Fruit fly (Drosophila melanogaster) Kc167 (cell line): ENCODE data around the gene mTerf3.

Experiments
- Myc ChIP-seq: fragments of >200 bp; optimal IDR thresholded peaks from 2 replicates; lab custom pipeline; 2017; ENCODE audit warnings: missing external identifiers
- Sin3A ChIP-seq: fragments of >200 bp; optimal IDR thresholded peaks from 2 replicates; lab custom pipeline; 2018; ENCODE audit warnings: missing external identifiers
- h ChIP-seq: fragments of >200 bp; optimal IDR thresholded peaks from 3 replicates; lab custom pipeline; 2018; ENCODE audit warnings: missing external identifiers
- insv ChIP-seq: fragments of >200 bp; optimal IDR thresholded peaks from 3 replicates; lab custom pipeline; 2018; ENCODE audit warnings: missing external identifiers
- psq ChIP-seq: fragments of >200 bp; optimal IDR thresholded peaks from 2 replicates; lab custom pipeline; 2017; ENCODE audit warnings: missing external identifiers
- ttk ChIP-seq: sonication (Bioruptor generic); optimal IDR thresholded peaks from 2 replicates; lab custom pipeline; 2017; ENCODE audit warnings: missing external identifiers

Gene mTerf3

DNA sequence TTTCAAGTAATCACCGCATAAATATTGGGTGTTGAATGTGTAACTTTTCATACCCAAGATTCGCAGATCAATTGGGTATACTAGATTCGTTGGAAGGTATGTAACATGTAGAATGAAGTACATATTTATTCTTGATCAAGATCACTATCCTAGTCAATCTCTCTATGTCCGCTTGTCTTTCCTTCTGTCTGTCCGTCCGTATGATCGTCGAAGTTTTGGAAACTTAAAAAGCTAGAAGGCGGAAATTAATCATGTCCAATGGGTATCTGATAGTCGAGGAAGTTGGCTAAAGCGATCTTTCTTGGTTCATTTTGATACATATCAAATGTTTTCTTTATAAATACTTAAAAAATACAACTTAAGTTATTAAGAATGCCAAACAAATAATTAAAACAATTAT is 32.9 kb downstream of the mTerf3 start:
- TF ChIP-seq ttk (lab: Kevin White, UChicago) (no peak), Myc (lab: Kevin White, UChicago) (no peak), Sin3A (lab: Kevin White, UChicago) (no peak)

DNA sequence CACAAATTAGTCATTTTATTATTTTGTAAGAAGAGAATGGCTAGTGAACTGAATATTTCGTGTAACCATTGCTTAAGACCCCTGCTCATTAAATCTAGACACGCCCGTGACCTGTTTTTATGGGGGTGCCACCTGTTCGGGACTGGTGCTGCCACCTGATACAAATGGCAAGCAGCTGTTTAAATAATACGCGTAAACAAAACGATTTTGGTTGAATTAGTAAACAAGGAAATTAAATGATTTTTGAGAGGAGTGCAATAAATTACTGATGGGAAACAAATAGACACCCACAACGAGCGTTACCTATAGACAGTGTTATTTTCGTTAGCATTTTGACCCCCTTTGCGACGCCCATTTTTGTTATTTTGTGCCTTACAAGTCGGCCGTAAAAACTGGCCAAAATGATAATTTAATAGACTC is 45.8 kb downstream of the mTerf3 start:
- no peak for TF ChIP-seq insv
- TF ChIP-seq h (lab: Kevin White, UChicago), result no peak
- no peak for TF ChIP-seq Sin3A (lab: Kevin White, UChicago)
- no peak for TF ChIP-seq ttk (lab: Kevin White, UChicago)
- no peak for TF ChIP-seq Myc (lab: Kevin White, UChicago)
- no peak for TF ChIP-seq psq (lab: Kevin White, UChicago)

DNA sequence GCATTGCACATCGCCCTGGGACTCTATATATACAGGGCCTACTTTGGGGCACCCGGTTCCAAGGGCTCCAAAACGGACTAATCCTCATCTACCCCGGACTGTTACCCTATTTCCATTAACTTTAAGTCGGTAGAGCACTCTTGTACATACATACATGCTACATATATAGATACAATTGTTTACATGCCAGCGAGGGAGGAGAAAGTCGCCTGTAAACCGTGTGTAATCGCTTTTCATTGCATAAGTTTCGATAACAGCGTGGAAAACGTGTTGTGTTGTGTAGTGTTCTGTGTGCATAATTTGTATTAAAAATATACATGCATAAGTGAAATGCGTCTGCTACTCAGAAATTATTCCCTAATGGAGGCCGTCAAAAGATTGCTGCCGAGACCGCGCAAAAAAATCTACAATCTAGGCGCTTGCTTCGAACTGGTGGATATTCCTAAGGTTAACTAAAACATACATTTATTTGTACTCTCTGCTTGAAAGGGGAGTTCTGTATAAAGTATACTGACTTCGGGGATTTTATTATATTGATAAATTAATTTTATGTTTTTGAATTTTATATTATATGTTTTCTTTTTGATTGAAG is 46.3 kb downstream of the mTerf3 start, which contains the start of gene isoQC:
Gene isoQC, plus strand, starts transcription at position 270 of the 592 bp plus-strand sequence.
- TF ChIP-seq Myc (lab: Kevin White, UChicago), result no peak
- no peak for TF ChIP-seq h (lab: Kevin White, UChicago)
- no peak for TF ChIP-seq insv
- TF ChIP-seq Sin3A (lab: Kevin White, UChicago), result no peak
- TF ChIP-seq ttk (lab: Kevin White, UChicago), result no peak
- TF ChIP-seq psq (lab: Kevin White, UChicago), result no peak

DNA sequence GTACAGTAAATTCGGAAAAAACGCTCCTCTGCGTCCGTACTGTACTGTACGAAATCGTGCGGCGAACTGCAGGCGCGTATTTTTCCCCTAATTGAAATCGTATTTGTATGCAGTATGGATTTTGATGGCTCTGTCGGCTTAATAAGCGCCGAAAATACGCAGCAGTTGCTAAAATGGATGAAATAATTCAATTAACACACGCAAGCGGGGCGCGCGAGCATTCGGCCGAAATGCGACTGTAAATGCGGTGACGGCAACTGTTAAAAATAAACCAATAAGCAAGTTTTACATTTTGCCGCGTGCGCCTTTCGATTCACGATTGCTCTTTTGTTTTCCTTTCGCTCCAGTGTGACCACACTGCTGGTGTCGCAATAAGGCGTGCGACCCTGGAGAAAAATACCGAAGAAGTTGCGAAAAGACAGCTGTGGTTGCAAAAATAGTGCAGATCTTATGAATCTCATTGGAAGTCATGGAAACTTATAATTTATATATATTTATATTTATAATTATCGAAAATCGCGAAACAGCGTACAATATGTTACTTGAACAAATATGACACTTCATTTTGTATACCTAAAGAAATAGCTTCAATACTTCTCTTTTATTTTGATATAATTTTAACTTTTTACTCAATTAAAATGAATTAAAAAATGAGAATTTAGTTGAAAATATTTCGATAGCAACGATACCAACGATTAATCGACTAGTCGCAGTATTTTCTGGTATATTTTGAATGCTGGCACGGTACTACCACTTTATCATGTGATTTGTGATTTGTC is 47.4 kb downstream of the mTerf3 start, which contains the start of the genes CG32428 and CG5969:
Gene CG32428, minus strand, starts transcription at position 703 of the 779 bp plus-strand sequence.
Gene CG5969, plus strand, starts transcription at position 763 of the 779 bp plus-strand sequence.
- TF ChIP-seq insv (no peak), psq (lab: Kevin White, UChicago) (no peak), ttk (lab: Kevin White, UChicago) (no peak), h (lab: Kevin White, UChicago) (no peak), Myc (lab: Kevin White, UChicago) (no peak), Sin3A (lab: Kevin White, UChicago) (no peak)

DNA sequence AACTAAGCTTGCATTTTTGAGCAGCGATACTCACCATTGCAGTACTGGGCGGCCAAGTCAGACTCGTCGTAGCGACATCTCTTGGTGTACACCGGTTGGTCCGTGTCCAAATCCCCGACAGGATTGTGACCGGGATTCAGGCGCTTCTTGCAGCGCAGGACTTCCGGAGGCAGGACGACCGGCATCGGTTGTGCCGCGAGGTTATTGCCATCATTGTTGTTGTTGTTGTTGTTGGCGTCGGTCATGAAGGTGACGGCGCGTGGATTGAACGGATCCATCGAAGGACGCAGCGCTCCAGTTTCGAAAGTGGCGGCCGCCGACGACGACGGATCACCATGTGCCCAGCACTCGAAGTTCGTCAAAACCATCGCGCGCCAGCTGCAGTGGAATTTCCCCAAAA is 48.0 kb downstream of the mTerf3 start:
- no peak for TF ChIP-seq h (lab: Kevin White, UChicago)
- no peak for TF ChIP-seq psq (lab: Kevin White, UChicago)
- no peak for TF ChIP-seq ttk (lab: Kevin White, UChicago)
- no peak for TF ChIP-seq Sin3A (lab: Kevin White, UChicago)
- TF ChIP-seq insv, result no peak
- no peak for TF ChIP-seq Myc (lab: Kevin White, UChicago)

DNA sequence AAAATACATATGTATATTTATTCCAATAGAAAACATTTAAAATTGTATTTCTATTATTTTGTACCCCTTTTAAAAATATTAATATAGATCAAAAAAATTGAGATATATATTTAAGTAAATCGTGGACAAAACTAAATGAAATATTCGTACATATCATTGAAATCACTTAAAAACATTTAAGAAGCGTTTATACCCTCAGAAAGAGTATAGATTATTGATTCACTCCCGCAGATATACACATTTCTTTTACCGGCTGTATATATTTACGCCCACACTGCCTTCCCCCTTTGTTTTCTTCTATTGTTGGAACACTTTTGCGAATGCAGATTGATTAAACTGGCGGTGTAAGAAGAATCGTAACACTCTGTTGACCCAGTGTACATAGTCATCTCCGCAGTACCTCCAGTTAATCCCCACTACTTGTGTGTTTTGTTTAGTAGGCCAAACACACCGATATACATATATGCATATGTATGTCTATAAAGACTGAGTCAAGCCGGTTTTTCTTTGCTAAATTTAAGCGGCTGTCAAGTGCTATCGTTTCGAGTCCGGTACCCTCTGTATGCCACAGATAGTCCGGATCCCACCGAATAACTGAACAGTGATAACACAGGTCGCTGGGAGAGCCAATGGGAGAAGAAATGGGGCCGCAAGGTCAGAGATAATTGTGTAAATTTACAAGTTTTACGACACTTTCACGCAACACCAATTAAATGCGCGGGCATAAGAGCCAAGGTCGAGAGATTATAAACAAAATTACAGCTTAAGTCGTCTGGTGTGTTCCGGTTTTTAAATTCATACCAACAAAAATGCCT is 48.9 kb downstream of the mTerf3 start:
- TF ChIP-seq ttk (lab: Kevin White, UChicago) (no peak), h (lab: Kevin White, UChicago) (no peak), psq (lab: Kevin White, UChicago) (no peak), Sin3A (lab: Kevin White, UChicago) (no peak), Myc (lab: Kevin White, UChicago) (no peak), insv (no peak)

DNA sequence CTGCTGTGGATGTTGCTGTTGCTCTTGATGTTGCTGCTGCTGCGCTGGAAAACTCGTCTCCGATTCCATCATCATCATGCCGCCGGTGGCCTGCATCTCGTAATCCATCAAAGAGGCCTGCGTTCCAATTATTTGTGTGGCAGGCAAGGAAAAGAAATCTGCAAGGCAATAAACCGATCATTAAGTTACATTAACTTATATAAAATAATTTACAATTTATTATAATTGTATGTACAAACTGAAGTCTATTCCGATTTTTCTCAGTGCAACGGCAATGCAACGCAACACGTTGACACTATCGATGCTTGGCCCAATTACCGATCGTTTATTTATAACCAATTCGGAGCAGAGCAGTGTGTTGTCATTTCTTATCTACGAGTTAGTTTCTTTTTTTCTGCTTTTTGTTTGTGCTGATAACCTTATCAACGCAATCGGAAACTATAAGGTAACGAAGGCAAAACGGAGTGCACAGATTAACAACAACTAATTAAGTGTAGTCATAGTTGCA is 49.5 kb downstream of the mTerf3 start:
- TF ChIP-seq psq (lab: Kevin White, UChicago), result no peak
